Worm (Caenorhabditis elegans) whole organism, L4/young adult: Measurements from ENCODE around the gene ppm-1.A.

Experiments used
- W03F9.2 ChIP-seq: fragments of 150-350 bp; optimal IDR thresholded peaks from 2 replicates; lab custom pipeline; 2014; ENCODE audit warnings: missing biosample characterization, missing genetic modification characterization
- dao-5 ChIP-seq: sonication (generic microtip); optimal IDR thresholded peaks from 2 replicates; lab custom pipeline; 2016; ENCODE audit warnings: missing genotype, missing genetic modification characterization, moderate library complexity, missing compliant biosample characterization
- him-1 ChIP-seq: sonication (generic microtip); optimal IDR thresholded peaks from 2 replicates; lab custom pipeline; 2016; ENCODE audit warnings: missing genotype, missing genetic modification reagents, missing genetic modification characterization, missing compliant biosample characterization

Gene ppm-1.A

DNA sequence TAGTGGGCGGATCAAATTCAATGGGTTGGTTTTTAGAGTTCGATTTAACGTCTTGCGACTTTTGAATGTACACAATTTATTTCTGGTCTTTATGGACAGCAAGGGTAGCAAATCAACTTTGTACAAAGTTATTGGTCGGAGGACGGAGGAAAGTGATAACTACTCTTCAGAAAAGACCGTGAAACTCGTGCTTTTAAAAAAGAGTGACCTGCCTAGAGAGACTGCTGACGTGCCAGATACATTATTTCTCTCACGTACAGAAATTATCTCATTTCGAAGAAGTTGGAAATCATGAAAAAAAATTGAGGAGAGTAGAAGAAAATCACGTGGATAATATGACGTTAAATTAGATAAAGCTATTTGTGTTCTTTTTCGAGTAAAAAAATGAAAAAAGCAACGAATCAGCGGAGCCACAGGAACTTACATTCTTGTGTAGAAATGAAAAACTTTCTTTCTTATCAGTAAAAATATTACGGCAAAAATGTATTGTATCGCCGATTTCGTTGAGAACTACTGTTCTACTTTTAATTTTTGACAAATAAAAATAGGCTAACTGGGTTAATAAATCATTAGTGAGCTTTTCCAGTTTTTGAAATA, at the start of gene ppm-1.A:
Gene ppm-1.A, minus strand, starts transcription at position 294 of the 597 bp plus-strand sequence.
- no peak for TF ChIP-seq dao-5 (tag; lab: Kevin White, UChicago)
- no peak for TF ChIP-seq him-1
- TF ChIP-seq W03F9.2 (tag; lab: Kevin White, UChicago), result no peak

DNA sequence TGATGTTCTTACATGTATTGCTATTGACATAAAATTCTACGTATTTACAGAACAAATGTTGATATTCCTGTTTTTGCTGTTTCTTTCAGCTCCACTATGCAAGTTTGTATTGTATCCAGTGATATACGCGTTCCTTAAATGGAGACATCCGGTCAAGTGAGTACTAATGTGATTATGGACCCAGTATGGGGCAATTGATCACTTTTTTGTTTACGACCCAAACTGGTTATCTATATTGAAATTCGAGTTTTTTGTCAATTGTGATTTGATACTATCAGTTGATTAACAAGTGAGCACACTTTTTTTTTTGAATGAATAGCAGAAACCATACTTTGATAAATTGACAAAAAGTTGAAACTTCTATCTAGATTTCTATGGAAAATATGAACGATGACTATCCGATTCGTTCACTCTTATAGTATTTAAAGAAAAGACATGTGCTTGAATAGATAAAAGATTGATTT, 45.7 kb upstream of the ppm-1.A start, which contains the start of gene T21C9.6:
Gene T21C9.6, plus strand, starts transcription at position 51 of the 464 bp plus-strand sequence.
- no peak for TF ChIP-seq him-1
- no peak for TF ChIP-seq dao-5 (tag; lab: Kevin White, UChicago)
- no peak for TF ChIP-seq W03F9.2 (tag; lab: Kevin White, UChicago)

DNA sequence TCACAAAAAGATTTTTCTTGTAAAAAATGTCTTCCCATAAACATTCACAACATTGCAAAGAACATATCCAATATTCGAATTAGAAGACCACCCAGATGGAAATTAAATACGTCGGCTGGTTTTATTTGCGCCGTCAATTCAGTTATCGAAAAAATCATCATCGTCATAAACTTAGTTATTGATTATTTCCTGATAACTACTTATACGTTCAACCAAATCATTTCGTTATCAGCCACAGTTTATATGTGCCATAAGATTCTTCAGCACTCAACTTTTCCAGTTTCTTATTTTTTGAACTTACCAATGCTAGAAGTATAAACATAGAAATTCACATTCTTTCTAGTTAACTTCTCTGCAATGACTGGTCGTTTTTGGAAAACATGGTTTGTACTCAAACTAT, 44.5 kb upstream of the ppm-1.A start:
- no peak for TF ChIP-seq dao-5 (tag; lab: Kevin White, UChicago)
- TF ChIP-seq W03F9.2 (tag; lab: Kevin White, UChicago), result no peak
- TF ChIP-seq him-1, result no peak

DNA sequence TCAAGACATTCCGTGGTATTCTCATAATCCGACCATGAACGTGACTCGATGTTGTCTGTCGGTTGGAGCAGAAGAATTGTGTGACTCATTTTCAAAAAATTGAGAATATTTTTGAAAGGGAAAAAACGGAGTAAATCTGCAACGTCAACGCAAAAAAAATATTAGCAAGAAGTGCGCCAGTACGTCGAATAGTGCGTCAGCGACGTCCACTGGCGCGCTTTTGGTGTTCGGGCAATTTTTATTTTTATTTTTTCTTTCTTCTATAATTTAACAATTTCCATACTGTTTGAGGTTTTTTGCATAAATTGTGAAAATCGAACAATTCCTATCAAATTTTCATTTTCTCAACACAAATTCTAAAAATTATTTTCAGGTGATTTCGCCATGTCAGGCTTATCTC, 42.8 kb upstream of the ppm-1.A start, which contains the start of the genes erh-1 and lpd-9:
Gene erh-1, minus strand, starts transcription at position 204 of the 400 bp plus-strand sequence.
Gene lpd-9, plus strand, starts transcription at position 368 of the 400 bp plus-strand sequence.
- TF ChIP-seq W03F9.2 (tag; lab: Kevin White, UChicago) (peak; percentile 76), him-1 (no peak)

DNA sequence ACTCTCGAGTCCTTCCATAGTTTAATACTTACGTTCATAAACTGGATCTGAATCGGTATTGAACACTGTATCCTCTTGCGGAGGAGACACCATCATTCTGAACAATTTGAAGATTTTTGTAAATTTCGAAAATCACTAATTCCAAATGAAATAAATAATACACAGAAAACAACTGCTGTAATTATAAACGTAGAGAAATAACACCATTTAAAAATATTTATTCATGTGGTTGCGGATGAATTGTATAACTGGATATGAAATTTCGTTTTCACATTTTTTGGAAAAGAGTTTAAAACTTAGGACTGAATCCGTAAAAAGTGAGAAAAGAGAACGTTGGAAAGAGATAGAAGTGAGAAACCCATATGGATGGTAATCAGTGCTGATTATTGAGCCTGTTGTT, 42.0 kb upstream of the ppm-1.A start, which contains the start of gene mics-1:
Gene mics-1, minus strand, starts transcription at position 101 of the 400 bp plus-strand sequence.
- TF ChIP-seq him-1, result no peak
- TF ChIP-seq dao-5 (tag; lab: Kevin White, UChicago), result no peak
- no peak for TF ChIP-seq W03F9.2 (tag; lab: Kevin White, UChicago)

DNA sequence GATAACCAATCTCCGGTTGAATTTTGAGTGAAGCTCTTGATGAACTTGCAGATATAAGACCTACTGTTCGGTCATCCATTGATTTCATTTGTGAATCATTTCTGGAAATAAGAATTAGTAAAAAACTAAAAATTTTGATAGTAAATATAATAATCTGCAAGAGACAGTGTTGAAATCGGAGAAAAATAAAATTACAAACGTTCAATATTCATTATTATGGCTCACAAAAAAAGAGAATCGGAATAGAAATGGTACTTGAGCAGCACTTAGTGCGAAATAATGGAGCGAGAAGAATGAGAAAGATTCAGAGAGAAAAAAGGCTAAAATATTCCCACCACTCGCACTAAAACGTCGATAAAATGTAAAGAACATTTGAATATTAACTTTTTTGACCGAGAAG, 40.1 kb upstream of the ppm-1.A start, which contains the start of gene vps-54:
Gene vps-54, minus strand, starts transcription at position 101 of the 400 bp plus-strand sequence.
- TF ChIP-seq dao-5 (tag; lab: Kevin White, UChicago) (no peak), W03F9.2 (tag; lab: Kevin White, UChicago) (no peak), him-1 (no peak)

DNA sequence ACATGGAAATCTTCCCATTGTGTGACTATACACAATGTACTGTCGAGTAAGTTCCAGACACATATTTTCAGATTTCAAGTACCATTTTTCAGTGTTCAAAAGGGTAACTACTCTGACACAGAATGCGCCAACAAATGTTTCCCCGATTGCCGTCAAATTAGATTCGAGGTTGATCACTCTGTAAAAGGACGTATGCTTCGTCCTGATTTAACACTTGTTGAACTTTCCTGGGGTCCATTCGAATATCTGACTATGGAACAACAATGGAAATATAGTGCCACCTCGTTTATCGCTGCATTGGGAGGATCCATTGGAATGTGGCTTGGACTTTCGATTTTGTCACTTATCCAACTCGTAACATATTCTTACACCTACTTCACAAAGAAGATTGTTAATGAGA, 38.0 kb upstream of the ppm-1.A start:
- no peak for TF ChIP-seq dao-5 (tag; lab: Kevin White, UChicago)
- TF ChIP-seq him-1, result no peak
- TF ChIP-seq W03F9.2 (tag; lab: Kevin White, UChicago), result no peak

DNA sequence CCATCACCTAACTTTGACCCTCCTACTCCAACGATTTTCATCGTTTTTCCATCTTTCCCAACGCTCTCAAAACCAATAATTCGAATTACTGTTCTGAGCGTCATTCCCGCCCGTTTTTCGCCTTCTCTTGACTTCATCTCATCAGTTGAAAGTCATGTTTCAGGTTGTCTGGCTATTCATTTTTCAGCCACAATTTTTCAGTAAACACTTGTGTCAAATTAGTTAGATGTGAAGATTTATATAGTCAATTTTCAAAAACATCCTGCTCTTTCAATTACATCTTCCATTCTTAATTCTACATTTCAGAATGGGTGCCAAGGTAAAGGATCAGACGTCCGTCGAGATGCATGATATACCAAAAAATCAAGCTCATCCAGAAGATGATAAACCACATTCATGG, 36.4 kb upstream of the ppm-1.A start, which contains the start of gene del-6:
Gene del-6, plus strand, starts transcription at position 301 of the 400 bp plus-strand sequence.
- TF ChIP-seq him-1, result no peak
- no peak for TF ChIP-seq dao-5 (tag; lab: Kevin White, UChicago)
- TF ChIP-seq W03F9.2 (tag; lab: Kevin White, UChicago), result no peak

DNA sequence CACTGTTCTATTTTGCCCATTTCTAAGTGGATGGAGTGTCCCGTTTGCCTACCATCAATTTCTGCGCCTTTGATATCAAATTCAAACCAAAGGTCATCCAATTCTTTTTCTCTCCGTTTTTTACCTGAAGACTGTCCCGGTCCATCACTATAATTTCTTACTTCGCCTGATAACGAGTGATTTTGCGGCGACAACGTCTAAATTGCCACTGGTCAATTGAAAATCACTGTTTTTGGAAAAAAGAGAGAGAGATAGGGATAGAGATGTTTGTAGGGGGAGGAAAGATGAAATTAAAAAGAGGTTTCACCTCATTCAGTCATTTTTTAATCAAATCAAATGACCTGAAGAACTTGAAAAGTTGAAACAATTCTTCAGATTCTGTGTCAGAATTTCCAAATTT, 35.3 kb upstream of the ppm-1.A start:
- TF ChIP-seq him-1, result no peak
- no peak for TF ChIP-seq dao-5 (tag; lab: Kevin White, UChicago)
- TF ChIP-seq W03F9.2 (tag; lab: Kevin White, UChicago), result no peak

DNA sequence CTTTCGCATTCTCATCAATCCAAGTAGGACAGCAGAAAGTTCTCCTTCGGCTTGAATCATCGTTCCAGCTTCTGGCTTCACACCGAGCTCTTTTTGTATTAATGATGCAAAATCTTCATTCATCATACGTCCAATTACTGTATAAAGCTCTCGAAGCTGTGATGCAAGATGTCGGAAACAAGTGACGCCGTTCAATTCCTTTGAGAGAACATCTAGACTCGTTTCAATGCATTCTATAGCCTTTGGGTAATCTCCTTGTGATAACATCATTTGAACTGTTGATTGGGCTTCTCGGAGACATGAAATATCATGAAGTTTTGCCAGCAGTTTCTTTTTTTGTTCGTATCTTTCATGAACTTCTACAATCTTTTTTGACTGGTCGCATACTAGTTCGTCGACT, 32.3 kb upstream of the ppm-1.A start:
- TF ChIP-seq dao-5 (tag; lab: Kevin White, UChicago) (no peak), W03F9.2 (tag; lab: Kevin White, UChicago) (no peak), him-1 (no peak)

DNA sequence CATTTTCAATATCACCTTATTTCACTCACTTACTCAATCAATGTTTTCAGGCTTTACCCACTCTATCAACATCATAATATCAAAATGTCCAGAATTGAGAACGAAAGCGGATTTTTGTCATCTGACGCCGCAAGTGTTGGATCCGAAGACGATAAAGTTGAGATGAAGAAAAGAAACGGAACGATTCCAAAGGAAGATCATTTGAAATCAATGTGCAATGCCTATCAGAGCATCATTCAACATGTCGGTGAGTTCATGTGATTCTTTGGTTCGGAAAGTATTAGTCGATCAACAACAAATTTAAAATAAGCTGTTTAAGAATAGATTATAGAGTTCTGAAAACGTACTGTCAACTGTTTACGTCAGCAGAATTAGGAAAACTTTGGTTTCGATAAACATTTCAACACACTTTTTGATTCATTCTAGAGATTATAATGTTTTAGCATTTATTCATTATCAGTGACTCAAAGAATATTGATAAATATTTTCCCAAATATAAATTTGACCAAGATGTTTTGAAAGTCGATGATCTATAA, 28.7 kb upstream of the ppm-1.A start, which contains the start of gene cat-4:
Gene cat-4, plus strand, starts transcription at position 51 of the 536 bp plus-strand sequence.
- TF ChIP-seq dao-5 (tag; lab: Kevin White, UChicago) (no peak), him-1 (no peak)

DNA sequence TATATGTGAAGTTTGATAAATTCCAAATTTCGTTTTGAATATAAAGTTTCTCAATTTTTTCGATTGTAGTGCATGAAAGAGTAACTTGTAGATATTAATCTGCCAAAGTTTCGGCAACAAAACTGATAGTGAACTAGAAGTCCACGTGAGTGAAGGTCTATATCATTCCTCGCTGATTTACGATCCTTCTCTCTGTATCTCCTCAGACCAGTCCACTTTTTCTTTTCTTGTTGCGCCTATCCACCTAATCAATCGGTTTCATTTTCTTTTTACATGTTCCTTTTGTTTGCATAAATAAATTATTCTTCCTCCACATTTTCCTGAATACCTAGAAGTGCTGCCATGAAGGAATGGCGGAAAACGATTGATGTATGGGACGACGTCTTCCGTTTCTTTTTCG, 28.0 kb upstream of the ppm-1.A start:
- no peak for TF ChIP-seq dao-5 (tag; lab: Kevin White, UChicago)
- no peak for TF ChIP-seq W03F9.2 (tag; lab: Kevin White, UChicago)
- TF ChIP-seq him-1, result no peak

DNA sequence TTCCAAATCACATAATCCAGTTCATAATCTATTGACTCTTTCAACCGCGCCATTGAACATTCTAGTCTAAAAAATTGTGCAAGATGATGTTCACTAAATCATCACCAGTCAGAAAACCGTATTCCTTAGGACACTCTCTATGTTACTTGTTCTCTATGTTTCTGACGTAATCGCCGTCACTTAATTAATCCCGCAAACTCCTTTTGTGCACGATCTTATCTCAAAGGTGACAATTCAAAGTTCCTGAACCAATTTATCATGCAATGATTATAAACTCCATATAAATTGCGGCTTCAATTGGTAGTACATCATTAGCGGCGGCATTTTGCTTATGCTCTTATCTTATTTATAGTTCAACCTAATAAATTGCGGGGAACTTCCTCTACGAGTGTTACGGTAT, 26.6 kb upstream of the ppm-1.A start:
- TF ChIP-seq dao-5 (tag; lab: Kevin White, UChicago), result no peak
- no peak for TF ChIP-seq W03F9.2 (tag; lab: Kevin White, UChicago)
- no peak for TF ChIP-seq him-1

DNA sequence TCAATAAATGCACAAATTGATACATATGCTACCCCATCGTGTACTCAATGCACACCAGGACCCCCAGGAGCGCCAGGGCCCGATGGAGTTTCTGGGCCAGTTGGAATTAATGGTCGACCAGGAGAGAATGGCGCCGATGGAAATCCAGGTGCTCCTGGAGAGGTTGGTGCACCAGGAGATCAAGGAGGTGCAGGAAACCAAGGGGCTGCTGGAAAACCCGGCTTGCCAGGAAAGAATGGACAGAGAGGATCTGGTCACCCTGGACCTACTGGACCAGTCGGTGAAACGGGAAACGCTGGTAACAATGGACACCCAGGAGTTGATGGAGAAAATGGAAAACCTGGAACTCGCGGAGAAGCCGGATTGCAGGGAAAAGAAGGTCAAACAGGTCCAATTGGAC, 25.4 kb upstream of the ppm-1.A start:
- no peak for TF ChIP-seq him-1

DNA sequence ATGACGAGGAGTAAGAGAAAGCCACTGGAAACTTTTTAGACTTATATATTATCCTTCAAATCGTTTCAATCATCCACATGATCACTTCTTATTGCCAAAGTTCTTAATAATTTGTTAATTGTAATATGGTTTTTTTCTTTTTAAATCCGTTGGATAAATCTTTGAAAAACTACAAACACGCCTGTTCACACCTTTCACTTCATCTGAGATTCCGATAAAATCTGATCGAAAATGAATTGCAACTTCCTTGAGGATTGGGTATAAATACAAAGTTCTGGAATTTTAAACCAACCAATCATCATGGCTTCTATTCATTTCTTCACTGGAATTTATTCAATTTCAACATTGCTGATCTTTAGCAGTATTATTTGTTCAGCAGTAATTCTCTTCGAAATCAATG, 24.4 kb upstream of the ppm-1.A start, which contains the start of gene col-152:
Gene col-152, plus strand, starts transcription at position 301 of the 400 bp plus-strand sequence.
- TF ChIP-seq W03F9.2 (tag; lab: Kevin White, UChicago) (no peak), him-1 (no peak), dao-5 (tag; lab: Kevin White, UChicago) (no peak)
